Worm (Caenorhabditis elegans): ENCODE data around the gene F31E3.6.

F31E3.6 gene

ce11 chrIII:7005350-7005749, 23.5 kb downstream of the F31E3.6 start, which contains the start of gene C06E8.5:
C06E8.5 (minus strand) TSS chrIII:7005450.
- no peak for TF ChIP-seq B0310.2 (tag; optimal IDR thresholded peaks at IDR 0.05)
- no peak for TF ChIP-seq scrt-1 (GFP tag; IDR thresholded peaks at IDR 0.05)
- TF ChIP-seq ceh-36 (tag; optimal IDR thresholded peaks at IDR 0.05), result no peak
- no peak for TF ChIP-seq pes-1 (GFP tag; IDR thresholded peaks at IDR 0.05)
- no peak for TF ChIP-seq sea-1 (GFP tag; conservative IDR thresholded peaks at IDR 0.05)
- no peak for TF ChIP-seq ama-1 (optimal IDR thresholded peaks at IDR 0.05)
- TF ChIP-seq aly-1 (tag; optimal IDR thresholded peaks at IDR 0.05), result no peak
- no peak for TF ChIP-seq tbx-37 (GFP tag; conservative IDR thresholded peaks at IDR 0.05)
- no peak for TF ChIP-seq flt-1 (GFP tag; IDR thresholded peaks at IDR 0.05)
- TF ChIP-seq hmg-4 (GFP tag; optimal IDR thresholded peaks at IDR 0.05), result no peak
- TF ChIP-seq hnd-1 (tag; optimal IDR thresholded peaks at IDR 0.05), result no peak
- no peak for TF ChIP-seq ets-7 (tag; optimal IDR thresholded peaks at IDR 0.05)
- no peak for TF ChIP-seq F13C5.2 (tag; optimal IDR thresholded peaks at IDR 0.05)
- no peak for TF ChIP-seq ceh-13 (GFP tag; optimal IDR thresholded peaks at IDR 0.05)
- no peak for TF ChIP-seq tbx-11 (GFP tag; IDR thresholded peaks at IDR 0.05)
- TF ChIP-seq tra-4 (tag; optimal IDR thresholded peaks at IDR 0.05), result no peak
- no peak for TF ChIP-seq hmbx-1 (tag; optimal IDR thresholded peaks at IDR 0.05)

ce11 chrIII:7008836-7009235, 27.0 kb downstream of the F31E3.6 start, which contains the start of gene lgc-38:
lgc-38 (plus strand) TSS chrIII:7009136.
- no peak for TF ChIP-seq ceh-13 (GFP tag; optimal IDR thresholded peaks at IDR 0.05)
- TF ChIP-seq B0310.2 (tag; optimal IDR thresholded peaks at IDR 0.05), result no peak
- no peak for TF ChIP-seq pes-1 (GFP tag; IDR thresholded peaks at IDR 0.05)
- TF ChIP-seq aly-1 (tag; optimal IDR thresholded peaks at IDR 0.05), result no peak
- no peak for TF ChIP-seq flt-1 (GFP tag; IDR thresholded peaks at IDR 0.05)
- TF ChIP-seq tbx-37 (GFP tag; conservative IDR thresholded peaks at IDR 0.05), result no peak
- TF ChIP-seq sea-1 (GFP tag; conservative IDR thresholded peaks at IDR 0.05), result no peak
- TF ChIP-seq hmg-4 (GFP tag; optimal IDR thresholded peaks at IDR 0.05), result no peak
- no peak for TF ChIP-seq ets-7 (tag; optimal IDR thresholded peaks at IDR 0.05)
- no peak for TF ChIP-seq hmbx-1 (tag; optimal IDR thresholded peaks at IDR 0.05)
- TF ChIP-seq ama-1 (optimal IDR thresholded peaks at IDR 0.05), result no peak
- TF ChIP-seq tra-4 (tag; optimal IDR thresholded peaks at IDR 0.05), result no peak
- TF ChIP-seq hnd-1 (tag; optimal IDR thresholded peaks at IDR 0.05), result no peak
- TF ChIP-seq F13C5.2 (tag; optimal IDR thresholded peaks at IDR 0.05), result no peak
- no peak for TF ChIP-seq ceh-36 (tag; optimal IDR thresholded peaks at IDR 0.05)
- TF ChIP-seq scrt-1 (GFP tag; IDR thresholded peaks at IDR 0.05), result no peak

ce11 chrIII:7012060-7012459, 30.2 kb downstream of the F31E3.6 start:
- TF ChIP-seq flt-1 (GFP tag; IDR thresholded peaks at IDR 0.05) (no peak), aly-1 (tag; optimal IDR thresholded peaks at IDR 0.05) (no peak), ets-7 (tag; optimal IDR thresholded peaks at IDR 0.05) (no peak), tra-4 (tag; optimal IDR thresholded peaks at IDR 0.05) (no peak), tbx-11 (GFP tag; IDR thresholded peaks at IDR 0.05) (no peak), F13C5.2 (tag; optimal IDR thresholded peaks at IDR 0.05) (no peak), hnd-1 (tag; optimal IDR thresholded peaks at IDR 0.05) (no peak), hmbx-1 (tag; optimal IDR thresholded peaks at IDR 0.05) (no peak), B0310.2 (tag; optimal IDR thresholded peaks at IDR 0.05) (no peak), ceh-13 (GFP tag; optimal IDR thresholded peaks at IDR 0.05) (no peak), ceh-36 (tag; optimal IDR thresholded peaks at IDR 0.05) (no peak), tbx-37 (GFP tag; conservative IDR thresholded peaks at IDR 0.05) (no peak), scrt-1 (GFP tag; IDR thresholded peaks at IDR 0.05) (no peak), ama-1 (optimal IDR thresholded peaks at IDR 0.05) (no peak), sea-1 (GFP tag; conservative IDR thresholded peaks at IDR 0.05) (no peak)

- TF ChIP-seq ceh-13 (GFP tag; optimal IDR thresholded peaks at IDR 0.05) (no peak), flt-1 (GFP tag; IDR thresholded peaks at IDR 0.05) (no peak), hmg-4 (GFP tag; optimal IDR thresholded peaks at IDR 0.05) (no peak), ama-1 (optimal IDR thresholded peaks at IDR 0.05) (no peak), sea-1 (GFP tag; conservative IDR thresholded peaks at IDR 0.05) (no peak), scrt-1 (GFP tag; IDR thresholded peaks at IDR 0.05) (no peak), ceh-36 (tag; optimal IDR thresholded peaks at IDR 0.05) (no peak), tbx-37 (GFP tag; conservative IDR thresholded peaks at IDR 0.05) (no peak), aly-1 (tag; optimal IDR thresholded peaks at IDR 0.05) (no peak), hmbx-1 (tag; optimal IDR thresholded peaks at IDR 0.05) (no peak), B0310.2 (tag; optimal IDR thresholded peaks at IDR 0.05) (no peak), tbx-11 (GFP tag; IDR thresholded peaks at IDR 0.05) (no peak), tra-4 (tag; optimal IDR thresholded peaks at IDR 0.05) (no peak)
Measured at ce11 chrIII:7013764-7014163, 31.9 kb downstream of the F31E3.6 start.

ce11 chrIII:7019724-7020123, 37.8 kb downstream of the F31E3.6 start:
- TF ChIP-seq pes-1 (GFP tag; IDR thresholded peaks at IDR 0.05) (no peak), flt-1 (GFP tag; IDR thresholded peaks at IDR 0.05) (no peak), tra-4 (tag; optimal IDR thresholded peaks at IDR 0.05) (no peak), ets-7 (tag; optimal IDR thresholded peaks at IDR 0.05) (no peak), tbx-37 (GFP tag; conservative IDR thresholded peaks at IDR 0.05) (no peak), ceh-13 (GFP tag; optimal IDR thresholded peaks at IDR 0.05) (no peak), sea-1 (GFP tag; conservative IDR thresholded peaks at IDR 0.05) (no peak), tbx-11 (GFP tag; IDR thresholded peaks at IDR 0.05) (no peak), hnd-1 (tag; optimal IDR thresholded peaks at IDR 0.05) (no peak), ceh-36 (tag; optimal IDR thresholded peaks at IDR 0.05) (no peak), hmbx-1 (tag; optimal IDR thresholded peaks at IDR 0.05) (no peak), hmg-4 (GFP tag; optimal IDR thresholded peaks at IDR 0.05) (no peak), scrt-1 (GFP tag; IDR thresholded peaks at IDR 0.05) (no peak)

- TF ChIP-seq tra-4 (tag; optimal IDR thresholded peaks at IDR 0.05), result no peak
- TF ChIP-seq tbx-37 (GFP tag; conservative IDR thresholded peaks at IDR 0.05), result no peak
- no peak for TF ChIP-seq ceh-13 (GFP tag; optimal IDR thresholded peaks at IDR 0.05)
- TF ChIP-seq flt-1 (GFP tag; IDR thresholded peaks at IDR 0.05), result no peak
- no peak for TF ChIP-seq hmbx-1 (tag; optimal IDR thresholded peaks at IDR 0.05)
- no peak for TF ChIP-seq F13C5.2 (tag; optimal IDR thresholded peaks at IDR 0.05)
- TF ChIP-seq ets-7 (tag; optimal IDR thresholded peaks at IDR 0.05), result no peak
- no peak for TF ChIP-seq sea-1 (GFP tag; conservative IDR thresholded peaks at IDR 0.05)
- TF ChIP-seq tbx-11 (GFP tag; IDR thresholded peaks at IDR 0.05), result no peak
- no peak for TF ChIP-seq ceh-36 (tag; optimal IDR thresholded peaks at IDR 0.05)
- TF ChIP-seq hmg-4 (GFP tag; optimal IDR thresholded peaks at IDR 0.05), result no peak
- TF ChIP-seq ama-1 (optimal IDR thresholded peaks at IDR 0.05), result no peak
Measured at ce11 chrIII:7020500-7020899, 38.6 kb downstream of the F31E3.6 start, which contains the start of gene col-8. col-8 (minus strand) TSS chrIII:7020600.

- TF ChIP-seq hnd-1 (tag; optimal IDR thresholded peaks at IDR 0.05), result no peak
- no peak for TF ChIP-seq tbx-11 (GFP tag; IDR thresholded peaks at IDR 0.05)
- no peak for TF ChIP-seq hmbx-1 (tag; optimal IDR thresholded peaks at IDR 0.05)
- TF ChIP-seq ceh-36 (tag; optimal IDR thresholded peaks at IDR 0.05), result no peak
- TF ChIP-seq scrt-1 (GFP tag; IDR thresholded peaks at IDR 0.05), result no peak
- TF ChIP-seq F13C5.2 (tag; optimal IDR thresholded peaks at IDR 0.05), result no peak
- TF ChIP-seq B0310.2 (tag; optimal IDR thresholded peaks at IDR 0.05), result no peak
- no peak for TF ChIP-seq tra-4 (tag; optimal IDR thresholded peaks at IDR 0.05)
- no peak for TF ChIP-seq pes-1 (GFP tag; IDR thresholded peaks at IDR 0.05)
- no peak for TF ChIP-seq ets-7 (tag; optimal IDR thresholded peaks at IDR 0.05)
- no peak for TF ChIP-seq ceh-13 (GFP tag; optimal IDR thresholded peaks at IDR 0.05)
- TF ChIP-seq aly-1 (tag; optimal IDR thresholded peaks at IDR 0.05), result no peak
- no peak for TF ChIP-seq ama-1 (optimal IDR thresholded peaks at IDR 0.05)
- TF ChIP-seq flt-1 (GFP tag; IDR thresholded peaks at IDR 0.05), result no peak
- no peak for TF ChIP-seq tbx-37 (GFP tag; conservative IDR thresholded peaks at IDR 0.05)
- no peak for TF ChIP-seq hmg-4 (GFP tag; optimal IDR thresholded peaks at IDR 0.05)
- TF ChIP-seq sea-1 (GFP tag; conservative IDR thresholded peaks at IDR 0.05), result no peak
Measured at ce11 chrIII:7021156-7021637, 39.3 kb downstream of the F31E3.6 start, which contains the start of gene rfl-1. rfl-1 (plus strand) TSS chrIII:7021206.

All from whole organism, early embryonic.